Worm (Caenorhabditis elegans) whole organism, L3 larva: ENCODE results near the gene irld-3.

Experiments
- mdl-1 ChIP-seq: fragments of 150-350 bp; optimal IDR thresholded peaks from 2 replicates; lab custom pipeline; 2014; ENCODE audit warnings: missing biosample characterization, missing genetic modification characterization
- nhr-237 ChIP-seq: fragments of 150-350 bp; optimal IDR thresholded peaks from 2 replicates; lab custom pipeline; 2014; ENCODE audit warnings: missing biosample characterization, missing genetic modification characterization
- pha-4 ChIP-seq: fragments of 150-350 bp; optimal IDR thresholded peaks from 2 replicates; lab custom pipeline; 2014; ENCODE audit warnings: missing biosample characterization, missing genetic modification reagents, missing genetic modification characterization
- skn-1 ChIP-seq: fragments of 150-350 bp; optimal IDR thresholded peaks from 2 replicates; lab custom pipeline; 2014; ENCODE audit warnings: missing biosample characterization, missing genetic modification characterization

ce11 chrV:3162299-3162698, 23.9 kb upstream of the irld-3 start:
- TF ChIP-seq pha-4 (tag; lab: Kevin White, UChicago) (no peak), skn-1 (tag; lab: Kevin White, UChicago) (no peak), mdl-1 (tag; lab: Kevin White, UChicago) (no peak), nhr-237 (tag; lab: Kevin White, UChicago) (no peak)
